Worm (Caenorhabditis elegans): Measurements from ENCODE around the gene tbc-7.

- TF ChIP-seq nhr-12 (tag; optimal IDR thresholded peaks at IDR 0.05) (no peak), ztf-11 (tag; optimal IDR thresholded peaks at IDR 0.05) (no peak), unc-39 (tag; optimal IDR thresholded peaks at IDR 0.05) (no peak), fkh-2 (tag; optimal IDR thresholded peaks at IDR 0.05) (no peak), R02D3.7 (tag; optimal IDR thresholded peaks at IDR 0.05) (no peak), pqm-1 (tag; optimal IDR thresholded peaks at IDR 0.05) (no peak), nfya-1 (tag; optimal IDR thresholded peaks at IDR 0.05; ENCODE audit: insufficient read depth) (no peak), fkh-10 (GFP tag; optimal IDR thresholded peaks at IDR 0.05) (no peak), ztf-4 (tag; optimal IDR thresholded peaks at IDR 0.05) (no peak), ama-1 (optimal IDR thresholded peaks at IDR 0.05) (no peak), mml-1 (tag; optimal IDR thresholded peaks at IDR 0.05) (no peak), lsy-12 (tag; optimal IDR thresholded peaks at IDR 0.05) (no peak), nhr-23 (tag; optimal IDR thresholded peaks at IDR 0.05) (no peak)
These were observed 49.9 kb downstream of the tbc-7 start, which contains the start of gene T03G11.9 for ce11 chrX:5183931-5184330.

Measured in whole organism, L3 larva.